Fruit fly (Drosophila melanogaster): ENCODE measurements around the gene Pdp1.
A peak's percentile ranks its signal among the peaks of the same experiment; 100 is the strongest.

Gene Pdp1

DNA sequence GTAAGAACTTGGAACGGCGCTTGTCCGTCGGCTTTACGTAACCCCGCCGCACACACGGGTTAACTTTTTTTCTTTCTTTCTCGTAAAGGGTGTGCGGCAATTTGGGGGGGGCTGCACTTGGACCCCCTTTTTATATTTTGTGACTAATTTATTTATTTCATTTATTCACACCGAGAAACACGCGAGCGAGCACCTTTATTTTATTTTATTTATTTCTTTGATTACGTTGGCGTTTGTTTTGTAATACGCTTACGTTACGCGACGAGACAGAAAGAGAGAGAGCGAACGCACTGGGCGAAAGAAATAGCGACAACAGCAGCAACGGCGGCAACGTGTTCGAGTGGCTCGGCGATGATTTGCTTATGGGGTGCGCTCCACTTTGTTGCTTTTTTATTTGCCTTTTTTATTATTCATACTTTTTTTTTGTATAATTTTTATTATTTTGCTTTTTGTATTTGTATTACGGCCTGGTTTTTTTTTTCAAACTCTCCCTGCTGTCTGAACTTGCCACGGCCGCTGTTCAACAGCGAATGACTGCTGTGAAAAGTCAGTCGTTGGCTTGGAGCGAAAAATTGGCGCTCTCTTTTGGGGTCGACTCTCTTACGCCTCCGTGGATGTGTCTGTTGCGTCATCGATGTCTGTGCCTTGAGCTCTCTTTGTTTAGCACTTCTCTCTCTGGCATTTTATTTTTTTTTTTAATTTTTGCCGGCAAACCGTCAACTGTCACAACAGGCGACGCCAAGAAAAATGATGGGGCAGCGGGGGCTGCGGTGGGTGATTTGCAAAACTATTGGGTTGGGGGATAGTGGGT, 57.7 kb downstream of the Pdp1 start, which contains the start of gene CG32369 (continued):
- TF ChIP-seq Opbp (GFP tag; IDR thresholded peaks at IDR 0.05; ENCODE audit: partially characterized antibody) (no peak; the same call in 2 of the 3 replicates), CG33213 (GFP tag; optimal IDR thresholded peaks at IDR 0.05) (peak; percentile 33), CG10366 (GFP tag; IDR thresholded peaks at IDR 0.05) (no peak), ERR (GFP tag; optimal IDR thresholded peaks at IDR 0.05) (no peak), CG4360 (GFP tag; IDR thresholded peaks at IDR 0.05) (no peak), Hsf (GFP tag; optimal IDR thresholded peaks at IDR 0.05) (no peak), CG8388 (GFP tag; optimal IDR thresholded peaks at IDR 0.05) (no peak), CG12391 (tag; optimal IDR thresholded peaks at IDR 0.05) (peak; percentile 22), CG15514 (GFP tag; optimal IDR thresholded peaks at IDR 0.05) (peak; percentile 35), Mes4 (GFP tag; optimal IDR thresholded peaks at IDR 0.05) (no peak), usp (GFP tag; optimal IDR thresholded peaks at IDR 0.05) (no peak), CG4707 (GFP tag; optimal IDR thresholded peaks at IDR 0.05) (no peak), CTCF (GFP tag; optimal IDR thresholded peaks at IDR 0.05) (no peak), CG10979 (tag; optimal IDR thresholded peaks at IDR 0.05) (no peak), CG1832 (GFP tag; optimal IDR thresholded peaks at IDR 0.05) (no peak), trh (GFP tag; optimal IDR thresholded peaks at IDR 0.05) (no peak), grn (GFP tag; optimal IDR thresholded peaks at IDR 0.05) (no peak), dpn (GFP tag; optimal IDR thresholded peaks at IDR 0.05) (peak in 1 of 2 experiments; percentile 16), eyg (GFP tag; optimal IDR thresholded peaks at IDR 0.05) (no peak), pfk (GFP tag; optimal IDR thresholded peaks at IDR 0.05) (no peak), CG17612 (GFP tag; IDR thresholded peaks at IDR 0.05) (no peak), tin (GFP tag; optimal IDR thresholded peaks at IDR 0.05) (no peak), Gug (GFP tag; IDR thresholded peaks at IDR 0.05) (peak; percentile 18; the same call in 1 of the 4 replicates), mam (GFP tag; optimal IDR thresholded peaks at IDR 0.05) (no peak), CG10565 (GFP tag; optimal IDR thresholded peaks at IDR 0.05) (no peak), Hmr (GFP tag; optimal IDR thresholded peaks at IDR 0.05) (peak; percentile 42), CHES-1-like (GFP tag; optimal IDR thresholded peaks at IDR 0.05) (no peak), nmo (GFP tag; optimal IDR thresholded peaks at IDR 0.05) (no peak), CG9876 (GFP tag; optimal IDR thresholded peaks at IDR 0.05) (no peak), CG10431 (GFP tag; optimal IDR thresholded peaks at IDR 0.05) (no peak), sima (GFP tag; optimal IDR thresholded peaks at IDR 0.05) (no peak), Sox100B (GFP tag; optimal IDR thresholded peaks at IDR 0.05) (no peak), shn (GFP tag; optimal IDR thresholded peaks at IDR 0.05) (no peak), CG6791 (GFP tag; IDR thresholded peaks at IDR 0.05; ENCODE audit: partially characterized antibody) (no peak), CG30020 (tag; optimal IDR thresholded peaks at IDR 0.05) (no peak), CG18764 (GFP tag; optimal IDR thresholded peaks at IDR 0.05) (no peak), CG6654 (GFP tag; optimal IDR thresholded peaks at IDR 0.05) (no peak), en (GFP tag; optimal IDR thresholded peaks at IDR 0.05) (no peak), BEAF-32 (GFP tag; optimal IDR thresholded peaks at IDR 0.05) (no peak), yki (optimal IDR thresholded peaks at IDR 0.05) (peak; percentile 56), Meics (GFP tag; optimal IDR thresholded peaks at IDR 0.05) (peak; percentile 43), CG7271 (tag; optimal IDR thresholded peaks at IDR 0.05) (no peak), luna (GFP tag; optimal IDR thresholded peaks at IDR 0.05) (no peak), stc (GFP tag; IDR thresholded peaks at IDR 0.05) (0 out of 2 replicates have a peak, but pooled peaks have one; percentile 6), CG2678 (tag; optimal IDR thresholded peaks at IDR 0.05) (peak; percentile 40), CkIIα-i1 (GFP tag; IDR thresholded peaks at IDR 0.05) (no peak), CG6813 (GFP tag; optimal IDR thresholded peaks at IDR 0.05) (no peak), H2.0 (GFP tag; IDR thresholded peaks at IDR 0.05) (no peak), CG9727 (GFP tag; optimal IDR thresholded peaks at IDR 0.05) (peak; percentile 41), CG11247 (GFP tag; IDR thresholded peaks at IDR 0.05) (no peak), CG9797 (GFP tag; optimal IDR thresholded peaks at IDR 0.05) (no peak)
